Fruit fly (Drosophila melanogaster) whole organism, embryonic: ENCODE data around the gene CG33664.

Experiments used
- Adf1 ChIP-seq: fragments of 200-800 bp; sonication (Bioruptor generic); IDR thresholded peaks from 2 replicates; pipeline ENCODE4 v1.3.6; 2022; ENCODE audit warnings: missing biosample characterization, missing genetic modification characterization
- BtbVII ChIP-seq: fragments of 200-800 bp; sonication (Bioruptor generic); optimal IDR thresholded peaks from 3 replicates; lab custom pipeline; 2017; ENCODE audit warnings: missing biosample characterization, mild to moderate bottlenecking, missing genetic modification characterization
- CG1024 ChIP-seq: fragments of 200-800 bp; sonication (Bioruptor generic); IDR thresholded peaks from 2 replicates; pipeline ENCODE4 v1.3.6; 2022; ENCODE audit warnings: missing biosample characterization, missing genetic modification characterization
- CG10267 ChIP-seq: fragments of 200-800 bp; sonication (Bioruptor generic); optimal IDR thresholded peaks from 2 replicates; lab custom pipeline; 2018; ENCODE audit warnings: missing biosample characterization, mild to moderate bottlenecking, missing genetic modification characterization, moderate library complexity
- CG12071 ChIP-seq: fragments of 200-800 bp; sonication (Bioruptor generic); optimal IDR thresholded peaks from 3 replicates; lab custom pipeline; 2018; ENCODE audit warnings: missing biosample characterization, mild to moderate bottlenecking, missing genetic modification characterization
- CG17328 ChIP-seq: fragments of 200-800 bp; sonication (Bioruptor generic); IDR thresholded peaks from 2 replicates; pipeline ENCODE4 v1.3.6; 2022; ENCODE audit warnings: missing biosample characterization, missing genetic modification characterization
- CG2678 ChIP-seq: fragments of 200-800 bp; sonication (Bioruptor generic); optimal IDR thresholded peaks from 3 replicates; lab custom pipeline; 2019; ENCODE audit warnings: missing biosample characterization, mild to moderate bottlenecking, missing genetic modification characterization, moderate library complexity
- CG31365 ChIP-seq: fragments of 200-800 bp; sonication (Bioruptor generic); optimal IDR thresholded peaks from 2 replicates; lab custom pipeline; 2018; ENCODE audit warnings: missing biosample characterization, mild to moderate bottlenecking, missing genetic modification characterization
- CG3847 ChIP-seq: fragments of 200-800 bp; sonication (Bioruptor generic); IDR thresholded peaks from 2 replicates; pipeline ENCODE4 v1.3.6; 2022; ENCODE audit warnings: missing biosample characterization, missing genetic modification characterization
- CG4282 ChIP-seq: fragments of 200-800 bp; sonication (Bioruptor generic); optimal IDR thresholded peaks from 2 replicates; lab custom pipeline; 2016; ENCODE audit warnings: missing biosample characterization, missing genetic modification characterization
- CG7271 ChIP-seq: fragments of 200-800 bp; sonication (Bioruptor generic); optimal IDR thresholded peaks from 2 replicates; lab custom pipeline; 2018; ENCODE audit warnings: missing biosample characterization, mild to moderate bottlenecking, missing genetic modification characterization, moderate library complexity
- CG7372 ChIP-seq: fragments of 200-800 bp; sonication (Bioruptor generic); IDR thresholded peaks from 2 replicates; pipeline ENCODE4 v1.3.6; 2022; ENCODE audit warnings: missing biosample characterization, missing genetic modification characterization
- CG8359 ChIP-seq: fragments of 200-800 bp; sonication (Bioruptor generic); optimal IDR thresholded peaks from 2 replicates; lab custom pipeline; 2017; ENCODE audit warnings: missing biosample characterization, mild to moderate bottlenecking, missing genetic modification characterization, borderline replicate concordance
- CG8944 ChIP-seq: fragments of 200-800 bp; sonication (Bioruptor generic); optimal IDR thresholded peaks from 3 replicates; lab custom pipeline; 2016; ENCODE audit warnings: missing biosample characterization, missing genetic modification characterization
- CG9609 ChIP-seq: fragments of 200-800 bp; sonication (Bioruptor generic); optimal IDR thresholded peaks from 3 replicates; lab custom pipeline; 2016; ENCODE audit warnings: missing biosample characterization, missing genetic modification characterization
- Deaf1 ChIP-seq: fragments of 200-800 bp; optimal IDR thresholded peaks from 3 replicates; lab custom pipeline; 2019; ENCODE audit warnings: missing biosample characterization, mild to moderate bottlenecking, missing genetic modification characterization, moderate library complexity
- Doc2 ChIP-seq: fragments of 200-800 bp; sonication (Bioruptor generic); IDR thresholded peaks from 2 replicates; pipeline ENCODE4 v1.3.6; 2022; ENCODE audit warnings: missing biosample characterization, missing genetic modification characterization
- E2f2 ChIP-seq: fragments of 200-800 bp; sonication (Bioruptor generic); IDR thresholded peaks from 2 replicates; pipeline ENCODE4 v1.3.6; 2022; ENCODE audit warnings: missing biosample characterization, missing genetic modification characterization
- Hsf ChIP-seq: fragments of 200-800 bp; sonication (Bioruptor generic); optimal IDR thresholded peaks from 3 replicates; lab custom pipeline; 2016; ENCODE audit warnings: missing biosample characterization, missing genetic modification characterization
- Meics ChIP-seq: fragments of 200-800 bp; sonication (Bioruptor generic); optimal IDR thresholded peaks from 2 replicates; lab custom pipeline; 2017; ENCODE audit warnings: missing biosample characterization, mild to moderate bottlenecking, missing genetic modification characterization
- Mes4 ChIP-seq: fragments of 200-800 bp; sonication (Bioruptor generic); optimal IDR thresholded peaks from 2 replicates; lab custom pipeline; 2016; ENCODE audit warnings: missing biosample characterization, missing genetic modification characterization
- Mrtf ChIP-seq: fragments of 200-800 bp; sonication (Bioruptor generic); IDR thresholded peaks from 3 replicates; pipeline ENCODE4 v1.3.6; 2022; ENCODE audit warnings: missing biosample characterization, missing genetic modification characterization
- Oli ChIP-seq: fragments of 200-800 bp; sonication (Bioruptor generic); optimal IDR thresholded peaks from 2 replicates; lab custom pipeline; 2018; ENCODE audit warnings: missing biosample characterization, mild to moderate bottlenecking, missing genetic modification characterization, moderate library complexity
- Poxn ChIP-seq: fragments of 200-800 bp; sonication (Bioruptor generic); IDR thresholded peaks from 2 replicates; pipeline ENCODE4 v1.3.6; 2022; ENCODE audit warnings: missing biosample characterization, missing genetic modification characterization
- Rfx ChIP-seq: fragments of 200-800 bp; sonication (Bioruptor generic); IDR thresholded peaks from 2 replicates; pipeline ENCODE4 v1.3.6; 2022; ENCODE audit warnings: missing biosample characterization, missing genetic modification characterization
- Sry-β ChIP-seq: fragments of 200-800 bp; sonication (Bioruptor generic); optimal IDR thresholded peaks from 2 replicates; lab custom pipeline; 2018; ENCODE audit warnings: missing biosample characterization, mild to moderate bottlenecking, missing genetic modification characterization, moderate library complexity
- Ssrp ChIP-seq: fragments of 200-800 bp; sonication (Bioruptor generic); optimal IDR thresholded peaks from 2 replicates; lab custom pipeline; 2018; ENCODE audit warnings: missing biosample characterization, mild to moderate bottlenecking, missing genetic modification characterization, moderate library complexity
- Xbp1 ChIP-seq: fragments of 200-800 bp; sonication (Bioruptor generic); optimal IDR thresholded peaks from 3 replicates; lab custom pipeline; 2016; ENCODE audit warnings: missing biosample characterization, mild to moderate bottlenecking, missing genetic modification characterization
- aop ChIP-seq: fragments of 200-800 bp; sonication (Bioruptor generic); IDR thresholded peaks from 2 replicates; pipeline ENCODE4 v1.3.6; 2022; ENCODE audit warnings: missing biosample characterization, missing genetic modification characterization
- ash1 ChIP-seq: fragments of 200-800 bp; sonication (Bioruptor generic); optimal IDR thresholded peaks from 2 replicates; lab custom pipeline; 2018; ENCODE audit warnings: missing biosample characterization, mild to moderate bottlenecking, missing genetic modification characterization
- bsh ChIP-seq, 2 experiments: fragments of 200-800 bp; sonication (Bioruptor generic); optimal IDR thresholded peaks; 2 replicates each; lab custom pipeline; 2017 to 2018; ENCODE audit warnings: mild to moderate bottlenecking in 2 of 2, missing biosample characterization in 2 of 2, missing genetic modification characterization in 2 of 2, moderate library complexity in 1 of 2
- dimm ChIP-seq: fragments of 200-800 bp; sonication (Bioruptor generic); IDR thresholded peaks from 2 replicates; pipeline ENCODE4 v1.3.6; 2022; ENCODE audit warnings: missing biosample characterization, missing genetic modification characterization
- fd96Cb ChIP-seq: fragments of 200-800 bp; sonication (Bioruptor generic); optimal IDR thresholded peaks from 2 replicates; lab custom pipeline; 2018; ENCODE audit warnings: missing biosample characterization, mild to moderate bottlenecking, missing genetic modification characterization, moderate library complexity
- fu2 ChIP-seq: fragments of 200-800 bp; sonication (Bioruptor generic); optimal IDR thresholded peaks from 2 replicates; lab custom pipeline; 2016; ENCODE audit warnings: missing biosample characterization, missing genetic modification characterization
- gem ChIP-seq: fragments of 200-800 bp; sonication (Bioruptor generic); optimal IDR thresholded peaks from 2 replicates; lab custom pipeline; 2019; ENCODE audit warnings: missing biosample characterization, mild to moderate bottlenecking, missing genetic modification characterization, moderate library complexity
- lilli ChIP-seq: fragments of 200-800 bp; sonication (Bioruptor generic); optimal IDR thresholded peaks from 3 replicates; lab custom pipeline; 2016; ENCODE audit warnings: missing biosample characterization, missing genetic modification characterization
- lola ChIP-seq, 3 experiments: fragments of >200 bp in 2 of 3; fragments of 200-800 bp in 1 of 3; sonication (Bioruptor generic) in 1 of 3; optimal IDR thresholded peaks; 2 replicates each; lab custom pipeline; 2017 to 2019; ENCODE audit warnings: missing biosample characterization in 3 of 3, missing genetic modification characterization in 3 of 3, mild to moderate bottlenecking in 1 of 3, moderate library complexity in 1 of 3
- nau ChIP-seq: fragments of 200-800 bp; sonication (Bioruptor generic); optimal IDR thresholded peaks from 3 replicates; lab custom pipeline; 2017; ENCODE audit warnings: missing biosample characterization, mild to moderate bottlenecking, missing genetic modification characterization, missing genetic modification reagents
- oc ChIP-seq: fragments of 200-800 bp; sonication (Bioruptor generic); optimal IDR thresholded peaks from 2 replicates; lab custom pipeline; 2018; ENCODE audit warnings: missing biosample characterization, mild to moderate bottlenecking, missing genetic modification characterization, moderate library complexity
- org-1 ChIP-seq: fragments of 200-800 bp; sonication (Bioruptor generic); optimal IDR thresholded peaks from 2 replicates; lab custom pipeline; 2017; ENCODE audit warnings: missing biosample characterization, missing genetic modification characterization
- pan ChIP-seq, 4 experiments: fragments of >200 bp in 3 of 4; fragments of 200-800 bp in 1 of 4; sonication (Bioruptor generic) in 1 of 4; optimal IDR thresholded peaks in 3 of 4; IDR thresholded peaks in 1 of 4; 2 replicates each; pipeline versions ENCODE4 v1.3.6 to Lab custom; 2017 to 2022; ENCODE audit warnings: missing biosample characterization in 2 of 4, missing genetic modification characterization in 2 of 4, mixed read lengths in 1 of 4
- phol ChIP-seq: fragments of 200-800 bp; sonication (Bioruptor generic); optimal IDR thresholded peaks from 3 replicates; lab custom pipeline; 2018; ENCODE audit warnings: missing biosample characterization, mild to moderate bottlenecking, missing genetic modification characterization, moderate library complexity
- sob ChIP-seq: fragments of 200-800 bp; sonication (Bioruptor generic); IDR thresholded peaks from 2 replicates; pipeline ENCODE4 v1.3.6; 2022; ENCODE audit warnings: missing biosample characterization, missing genetic modification characterization
- sqz ChIP-seq: fragments of 200-800 bp; sonication (Bioruptor generic); optimal IDR thresholded peaks from 3 replicates; lab custom pipeline; 2018; ENCODE audit warnings: missing biosample characterization, mild to moderate bottlenecking, missing genetic modification characterization
- sr ChIP-seq: fragments of 200-800 bp; sonication (Bioruptor generic); IDR thresholded peaks from 3 replicates; pipeline ENCODE4 v1.3.6; 2022; ENCODE audit warnings: missing biosample characterization, missing genetic modification characterization
- tll ChIP-seq, 2 experiments: fragments of 200-800 bp in 1 of 2; fragments of >200 bp in 1 of 2; sonication (Bioruptor generic) in 1 of 2; optimal IDR thresholded peaks; 2 replicates each; lab custom pipeline; 2017 to 2019; ENCODE audit warnings: missing biosample characterization in 2 of 2, missing genetic modification characterization in 2 of 2, mild to moderate bottlenecking in 1 of 2, moderate library complexity in 1 of 2
- vfl ChIP-seq: fragments of 200-800 bp; sonication (Bioruptor generic); optimal IDR thresholded peaks from 2 replicates; lab custom pipeline; 2016; ENCODE audit warnings: missing biosample characterization, missing genetic modification characterization
- vvl ChIP-seq: fragments of 200-800 bp; sonication (Bioruptor generic); IDR thresholded peaks from 2 replicates; pipeline ENCODE4 v1.3.6; 2022; ENCODE audit warnings: missing biosample characterization, missing genetic modification characterization

The CG33664 gene

DNA sequence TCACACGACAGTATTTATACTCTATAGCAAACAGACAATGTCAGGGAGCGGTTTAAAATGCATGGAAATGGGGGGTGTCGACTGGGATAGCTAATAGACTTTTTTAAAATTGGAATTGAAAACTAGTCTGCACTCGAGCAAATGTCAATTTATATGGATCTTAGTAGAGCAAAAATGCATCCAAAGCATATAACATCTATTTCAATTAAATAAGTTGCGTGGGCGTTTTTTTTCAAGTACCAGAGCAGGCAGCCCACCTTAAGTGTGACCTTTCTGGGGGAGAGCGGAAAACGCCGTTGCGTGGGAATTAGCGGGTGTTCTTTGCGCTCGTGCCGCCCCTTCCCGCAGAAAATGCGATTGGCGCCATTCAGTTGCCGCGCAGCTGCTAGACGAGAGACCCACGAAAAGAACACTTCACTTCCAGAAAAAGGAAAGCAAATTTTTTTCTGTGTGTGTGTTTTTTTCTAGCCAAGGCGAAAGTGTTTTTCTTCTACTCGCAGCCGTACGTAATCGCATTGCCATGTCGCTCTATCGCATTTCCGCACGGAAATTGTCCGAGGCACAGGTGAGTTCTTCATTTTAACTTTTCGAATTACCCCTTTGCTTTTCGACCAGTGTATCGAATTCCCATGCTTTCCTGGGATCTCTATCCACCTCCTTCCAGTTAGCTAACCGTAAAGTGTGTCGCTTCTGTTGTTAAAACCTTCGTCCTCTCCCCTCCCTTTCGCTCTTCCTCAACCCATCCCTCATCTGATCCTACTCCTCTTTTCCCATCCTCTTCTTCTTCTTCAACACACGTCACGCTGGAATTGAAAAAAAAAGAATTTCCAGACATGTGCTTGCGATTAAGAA lies 31.9 kb upstream of the CG33664 start (continued):
- TF ChIP-seq vvl (GFP tag; lab: Robert Waterston, UW), result peak; percentile 57; the same call in 1 of the 2 replicates
- TF ChIP-seq CG3847 (GFP tag; lab: Robert Waterston, UW), result peak; percentile 84
- TF ChIP-seq bsh (GFP tag; optimal IDR thresholded peaks at IDR 0.05; lab: Kevin White, UChicago), result peak in 1 of 2 experiments; percentile 12
- TF ChIP-seq CG8944, result no peak
- TF ChIP-seq CG8359 (GFP tag; lab: Kevin White, UChicago), result no peak
- TF ChIP-seq pan (optimal IDR thresholded peaks at IDR 0.05; lab: Kevin White, UChicago), result no peak
- TF ChIP-seq pan (GFP tag; optimal IDR thresholded peaks at IDR 0.05 in 1 of 2, IDR thresholded peaks at IDR 0.05 in 1 of 2), result peak in 1 of 2 experiments; percentile 27
- TF ChIP-seq nau (GFP tag; lab: Kevin White, UChicago), result peak; percentile 36
- TF ChIP-seq vfl (GFP tag; lab: Kevin White, UChicago), result no peak
- TF ChIP-seq fd96Cb (tag; lab: Kevin White, UChicago), result no peak
- TF ChIP-seq E2f2 (GFP tag; lab: Robert Waterston, UW), result peak; percentile 89
- peak; percentile 20; the same call in 1 of the 2 replicates for TF ChIP-seq CG17328
- TF ChIP-seq fu2 (GFP tag; lab: Kevin White, UChicago), result no peak
- no peak for TF ChIP-seq gem (tag; lab: Kevin White, UChicago)
- peak in 1 of 2 experiments; percentile 2 for TF ChIP-seq tll (GFP tag; optimal IDR thresholded peaks at IDR 0.05; lab: Kevin White, UChicago)
- TF ChIP-seq CG2678 (tag; lab: Kevin White, UChicago), result peak; percentile 7
- TF ChIP-seq CG7372 (GFP tag; lab: Robert Waterston, UW), result no peak
- TF ChIP-seq Doc2, result no peak
- TF ChIP-seq CG10267 (tag; lab: Kevin White, UChicago), result peak; percentile 34
- TF ChIP-seq lola (GFP tag; optimal IDR thresholded peaks at IDR 0.05; lab: Kevin White, UChicago), result no peak
- TF ChIP-seq Rfx (GFP tag; lab: Robert Waterston, UW), result peak; percentile 49
- TF ChIP-seq lilli (GFP tag; lab: Kevin White, UChicago), result peak; percentile 57
- TF ChIP-seq Ssrp (tag; lab: Kevin White, UChicago), result no peak
- no peak for TF ChIP-seq org-1 (GFP tag; lab: Kevin White, UChicago)
- no peak for TF ChIP-seq Mrtf (GFP tag; lab: Robert Waterston, UW)
- no peak for TF ChIP-seq BtbVII (GFP tag; lab: Kevin White, UChicago)
- peak; percentile 62 for TF ChIP-seq sqz (GFP tag; lab: Kevin White, UChicago)
- no peak for TF ChIP-seq dimm (GFP tag; lab: Robert Waterston, UW)
- TF ChIP-seq Adf1 (GFP tag; lab: Robert Waterston, UW), result peak; percentile 61
- TF ChIP-seq Sry-β (GFP tag; lab: Kevin White, UChicago), result no peak
- TF ChIP-seq Hsf (GFP tag; lab: Kevin White, UChicago), result no peak
- no peak for TF ChIP-seq CG31365 (tag; lab: Kevin White, UChicago)
- TF ChIP-seq CG1024 (GFP tag; lab: Robert Waterston, UW), result no peak
- peak; percentile 15 for TF ChIP-seq ash1
- no peak for TF ChIP-seq Xbp1 (GFP tag; lab: Kevin White, UChicago)
- no peak for TF ChIP-seq sob
- TF ChIP-seq CG12071 (GFP tag; lab: Kevin White, UChicago), result no peak
- TF ChIP-seq CG4282 (GFP tag; lab: Kevin White, UChicago), result no peak
- no peak for TF ChIP-seq Deaf1 (tag; lab: Kevin White, UChicago)
- peak; percentile 84 for TF ChIP-seq sr
- no peak for TF ChIP-seq CG7271 (tag; lab: Kevin White, UChicago)
- no peak for TF ChIP-seq CG9609 (GFP tag; lab: Kevin White, UChicago)
- peak; percentile 2 for TF ChIP-seq oc
- no peak for TF ChIP-seq Oli (tag; lab: Kevin White, UChicago)
- no peak for TF ChIP-seq Poxn
- TF ChIP-seq Meics, result peak; percentile 44
- TF ChIP-seq phol, result peak; percentile 47
- TF ChIP-seq aop (GFP tag; lab: Robert Waterston, UW), result no peak
- no peak for TF ChIP-seq Mes4 (GFP tag; lab: Kevin White, UChicago)
